Worm (Caenorhabditis elegans) whole organism, late embryonic: Measurements from ENCODE around the gene K08D9.10.

Experiments
- F13H6.1 ChIP-seq: sonication (generic microtip); optimal IDR thresholded peaks from 2 replicates; lab custom pipeline; 2016; ENCODE audit warnings: missing genetic modification characterization, missing compliant biosample characterization
- ceh-14 ChIP-seq: sonication (generic microtip); optimal IDR thresholded peaks from 2 replicates; lab custom pipeline; 2016; ENCODE audit warnings: missing genotype, missing genetic modification characterization, missing compliant biosample characterization
- ceh-6 ChIP-seq: fragments of 200-800 bp; sonication (Bioruptor generic); optimal IDR thresholded peaks from 2 replicates; lab custom pipeline; 2018; ENCODE audit warnings: mild to moderate bottlenecking, missing genetic modification characterization, missing compliant biosample characterization
- ceh-9 ChIP-seq: sonication (generic microtip); optimal IDR thresholded peaks from 2 replicates; lab custom pipeline; 2016; ENCODE audit warnings: mild to moderate bottlenecking, missing genetic modification characterization, inconsistent platforms, missing compliant biosample characterization
- ets-4 ChIP-seq: sonication (generic microtip); optimal IDR thresholded peaks from 2 replicates; lab custom pipeline; 2016; ENCODE audit warnings: missing genetic modification characterization, missing compliant biosample characterization
- nhr-11 ChIP-seq: fragments of 150-350 bp; optimal IDR thresholded peaks from 2 replicates; lab custom pipeline; 2014; ENCODE audit warnings: missing biosample characterization, missing genetic modification characterization
- syd-9 ChIP-seq: sonication (generic microtip); optimal IDR thresholded peaks from 2 replicates; lab custom pipeline; 2016; ENCODE audit warnings: mild to moderate bottlenecking, missing genetic modification characterization, moderate library complexity, missing compliant biosample characterization
- unc-86 ChIP-seq: sonication (generic microtip); optimal IDR thresholded peaks from 2 replicates; lab custom pipeline; 2016; ENCODE audit warnings: missing genetic modification characterization, missing compliant biosample characterization

ce11 chrV:3204433-3204832, 26.3 kb upstream of the K08D9.10 start:
- TF ChIP-seq nhr-11 (tag; lab: Kevin White, UChicago) (no peak), ceh-9 (tag; lab: Kevin White, UChicago) (no peak), F13H6.1 (tag; lab: Kevin White, UChicago) (no peak), ets-4 (no peak), syd-9 (tag; lab: Kevin White, UChicago) (no peak), unc-86 (tag; lab: Kevin White, UChicago) (no peak), ceh-6 (no peak), ceh-14 (tag; lab: Kevin White, UChicago) (no peak)
